Worm (Caenorhabditis elegans) whole organism, L2 larva: Measurements from ENCODE around the gene T22F3.2.

Experiments used
- aly-2 ChIP-seq: fragments of 150-350 bp; optimal IDR thresholded peaks from 2 replicates; lab custom pipeline; 2014; ENCODE audit warnings: missing biosample characterization, missing genetic modification characterization
- nhr-77 ChIP-seq: fragments of 150-350 bp; optimal IDR thresholded peaks from 2 replicates; lab custom pipeline; 2014; ENCODE audit warnings: missing biosample characterization, missing genetic modification characterization
- unc-55 ChIP-seq: fragments of 150-350 bp; sonication (generic microtip); optimal IDR thresholded peaks from 3 replicates; lab custom pipeline; 2014; ENCODE audit warnings: missing biosample characterization, missing genetic modification reagents, missing genetic modification characterization

DNA sequence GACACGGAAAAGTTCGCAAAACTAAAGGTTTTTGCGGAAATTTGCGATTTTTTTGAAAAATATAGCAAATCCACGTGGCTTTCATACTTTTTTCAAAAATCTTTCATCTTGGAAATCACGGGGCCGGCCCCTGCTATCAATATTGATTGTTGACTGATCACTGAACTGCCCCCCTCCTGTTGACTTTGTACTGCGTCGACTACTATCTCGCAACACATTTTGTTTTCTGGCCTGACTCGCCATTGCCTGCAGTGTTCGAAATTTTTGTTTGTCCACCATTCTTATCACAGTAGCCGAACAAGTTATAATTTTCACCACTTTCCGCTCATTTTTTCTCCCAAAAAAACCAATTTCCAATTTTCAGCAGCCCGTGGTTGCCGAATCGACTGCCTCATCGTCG, 5.4 kb upstream of the T22F3.2 start:
- no peak for TF ChIP-seq aly-2 (tag; lab: Kevin White, UChicago)
- TF ChIP-seq nhr-77: no peak
- TF ChIP-seq unc-55 (GFP tag; lab: Kevin White, UChicago): no peak
